Worm (Caenorhabditis elegans): ENCODE results near the gene F35G2.3.
"Not testable (repeated sequence)": the region's sequence is repeated elsewhere in the genome, so short reads cannot be mapped to it uniquely, and the experiment has no call there.

The F35G2.3 gene

DNA sequence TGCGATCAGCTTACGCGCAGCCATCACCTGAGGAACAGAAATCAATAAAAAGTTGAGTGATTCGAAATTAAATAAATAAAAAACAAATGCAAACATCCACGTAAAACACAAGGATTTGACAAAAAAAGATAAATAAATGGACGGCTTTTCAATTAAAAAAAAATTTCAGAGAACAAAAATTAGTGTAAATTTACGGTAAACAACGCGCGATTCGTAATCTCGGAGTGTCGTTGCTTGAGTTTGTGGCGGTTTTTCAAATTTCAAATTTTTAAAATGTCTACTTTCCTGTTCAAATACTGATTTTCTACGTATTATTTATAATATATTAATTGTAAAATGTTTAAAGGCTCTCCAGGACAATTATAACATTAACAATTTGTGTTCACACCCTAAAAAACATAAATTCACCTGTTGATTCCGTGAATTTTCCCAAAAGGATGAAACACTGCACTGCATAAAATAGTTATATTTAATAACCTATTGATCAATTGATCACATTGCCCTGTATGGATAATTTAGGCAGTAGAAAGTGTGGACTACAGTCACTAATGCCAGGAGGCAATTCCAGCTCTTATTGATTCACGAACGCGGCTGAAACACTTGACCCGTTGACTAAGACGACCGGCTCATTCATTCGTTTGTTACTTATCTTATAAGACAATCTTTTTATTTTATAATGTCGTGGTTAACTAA is at the start of gene F35G2.3, which contains the start of gene marb-1:
F35G2.3 (plus strand) TSS at position 643 of the 693 bp plus-strand sequence.
marb-1 (minus strand) TSS at position 27 of the 693 bp plus-strand sequence.
- no peak for TF ChIP-seq unc-62 (GFP tag; optimal IDR thresholded peaks at IDR 0.05)

ce11 chrIV:12160421-12160820 is 49.0 kb upstream of the F35G2.3 start:
- TF ChIP-seq unc-62 (GFP tag; optimal IDR thresholded peaks at IDR 0.05) = no peak

- no peak for TF ChIP-seq unc-62 (GFP tag; optimal IDR thresholded peaks at IDR 0.05)
Measured at ce11 chrIV:12162732-12163131, 46.7 kb upstream of the F35G2.3 start.

- TF ChIP-seq unc-62 (GFP tag; optimal IDR thresholded peaks at IDR 0.05) = no peak
Measured at ce11 chrIV:12165432-12166078, 43.9 kb upstream of the F35G2.3 start.

ce11 chrIV:12167944-12168343 is 41.5 kb upstream of the F35G2.3 start, which contains the start of gene F20B10.3:
TSS of gene F20B10.3 (plus strand) at chrIV:12168244.
- no peak for TF ChIP-seq unc-62 (GFP tag; optimal IDR thresholded peaks at IDR 0.05)

DNA sequence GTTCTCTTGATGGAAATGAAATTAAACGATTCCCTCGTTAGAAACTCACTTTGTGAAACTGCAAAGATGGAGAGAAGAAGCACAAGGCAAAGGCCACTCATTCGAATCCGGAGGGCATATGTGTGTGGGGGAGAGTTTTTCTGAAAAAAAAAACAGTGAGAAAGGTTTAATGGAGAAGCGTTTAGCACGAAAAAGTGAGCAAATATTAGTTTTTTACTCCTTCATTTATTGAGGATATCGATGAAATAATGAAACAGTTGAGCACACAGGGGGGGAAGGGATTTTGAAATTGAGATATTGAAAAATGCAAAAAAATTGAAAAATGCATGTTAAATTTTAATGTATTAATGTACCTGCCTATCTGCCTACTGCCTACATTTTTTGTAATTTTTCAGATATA is 31.2 kb upstream of the F35G2.3 start, which contains the start of gene nlr-1:
nlr-1 (minus strand) TSS at position 101 of the 400 bp plus-strand sequence.
- TF ChIP-seq unc-62 (GFP tag; optimal IDR thresholded peaks at IDR 0.05) = not testable (repeated sequence)

- no peak for TF ChIP-seq unc-62 (GFP tag; optimal IDR thresholded peaks at IDR 0.05)
Measured at ce11 chrIV:12192104-12192763, 17.2 kb upstream of the F35G2.3 start.

DNA sequence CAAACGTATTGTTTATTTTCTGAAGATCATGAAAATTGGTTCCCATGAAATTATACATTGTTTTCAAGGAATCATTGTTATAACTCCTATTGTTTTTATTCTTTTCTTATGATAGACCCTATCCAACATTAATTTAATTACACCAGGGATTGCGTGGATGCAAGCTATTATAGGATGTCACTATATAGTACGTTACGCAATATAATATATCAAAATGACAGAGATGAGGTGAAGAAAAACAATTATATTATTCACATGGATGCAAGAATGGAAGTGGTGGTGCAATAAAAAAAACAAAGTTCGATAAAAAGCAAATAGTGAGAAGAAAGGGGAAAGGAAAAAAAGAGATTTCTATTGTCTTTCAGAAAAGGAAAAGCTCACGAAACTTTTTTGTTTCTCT is 16.1 kb upstream of the F35G2.3 start:
- TF ChIP-seq unc-62 (GFP tag; optimal IDR thresholded peaks at IDR 0.05) = no peak

DNA sequence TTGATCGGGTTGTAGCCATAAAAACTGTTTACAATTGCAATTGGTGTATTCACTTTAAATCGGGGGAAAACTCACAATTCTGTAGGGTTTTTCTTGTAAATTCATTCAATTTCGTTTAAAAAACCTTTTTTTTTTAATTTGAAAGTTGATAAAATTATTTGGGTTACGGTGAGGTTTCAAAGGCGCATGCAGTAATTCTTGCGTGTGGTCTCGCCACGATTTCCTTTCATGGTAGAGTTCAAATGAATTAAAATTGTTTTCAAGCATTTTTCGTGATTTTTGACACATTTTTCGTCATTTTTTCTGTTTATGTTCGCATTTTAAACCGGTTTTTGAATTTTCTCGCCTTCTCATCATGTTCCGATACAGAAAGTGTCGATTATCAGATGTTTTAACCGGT is 14.8 kb upstream of the F35G2.3 start:
- TF ChIP-seq unc-62 (GFP tag; optimal IDR thresholded peaks at IDR 0.05) = no peak

- TF ChIP-seq unc-62 (GFP tag; optimal IDR thresholded peaks at IDR 0.05) = no peak
Measured at ce11 chrIV:12196608-12197007, 12.8 kb upstream of the F35G2.3 start.

- TF ChIP-seq unc-62 (GFP tag; optimal IDR thresholded peaks at IDR 0.05) = no peak
Measured at ce11 chrIV:12197679-12198078, 11.7 kb upstream of the F35G2.3 start.

DNA sequence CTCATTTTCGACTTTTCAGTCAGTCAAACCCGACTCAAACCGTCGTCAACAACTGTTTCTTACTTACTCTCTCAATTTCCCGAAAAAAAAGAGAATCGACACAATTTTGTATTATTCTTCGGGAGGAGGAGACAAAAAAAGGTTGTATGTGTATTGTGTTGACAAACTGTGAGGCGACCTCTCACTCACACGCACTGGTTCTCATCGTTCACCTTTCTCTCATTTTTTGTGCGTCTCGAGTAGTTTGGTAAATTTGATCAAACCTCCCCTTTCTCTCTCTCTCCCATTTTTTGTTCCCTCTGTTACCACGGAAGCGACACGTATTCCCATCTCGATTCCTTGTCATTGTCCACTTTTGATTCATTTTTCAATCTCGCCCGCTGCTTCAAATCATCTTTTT is 10.6 kb upstream of the F35G2.3 start:
- no peak for TF ChIP-seq unc-62 (GFP tag; optimal IDR thresholded peaks at IDR 0.05)

DNA sequence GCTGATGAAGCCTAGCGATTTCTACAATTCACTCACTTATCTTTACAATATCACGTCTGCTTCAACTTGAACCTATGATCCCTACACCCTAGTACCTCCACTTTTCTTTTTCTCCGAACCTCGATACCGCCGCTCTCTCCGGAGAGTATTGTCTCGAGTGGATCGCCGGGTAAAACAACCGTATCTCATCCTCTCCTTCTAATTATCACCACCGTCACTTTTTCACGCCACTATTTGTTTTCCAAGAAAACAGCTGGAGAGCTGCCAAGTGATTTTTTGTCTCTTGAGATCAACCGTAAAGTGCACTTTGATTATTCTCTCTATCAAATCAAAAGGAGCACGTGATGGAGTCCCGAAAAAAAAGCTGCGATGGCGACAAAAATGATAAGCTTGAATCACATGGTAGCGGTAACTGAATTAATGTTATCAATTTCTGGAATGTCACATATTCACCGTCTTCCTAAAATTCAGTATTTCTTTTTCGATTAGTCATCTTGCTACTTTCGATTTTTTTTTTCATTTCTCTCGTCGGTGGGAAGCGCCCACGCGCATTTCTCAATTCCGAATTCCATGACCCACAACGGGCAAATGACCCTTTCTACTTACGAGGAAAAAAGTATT is 9.8 kb upstream of the F35G2.3 start:
- TF ChIP-seq unc-62 (GFP tag; optimal IDR thresholded peaks at IDR 0.05) = no peak

- TF ChIP-seq unc-62 (GFP tag; optimal IDR thresholded peaks at IDR 0.05) = no peak
Measured at ce11 chrIV:12200812-12201211, 8.6 kb upstream of the F35G2.3 start.

ce11 chrIV:12202000-12202399 is 7.4 kb upstream of the F35G2.3 start:
- no peak for TF ChIP-seq unc-62 (GFP tag; optimal IDR thresholded peaks at IDR 0.05)

DNA sequence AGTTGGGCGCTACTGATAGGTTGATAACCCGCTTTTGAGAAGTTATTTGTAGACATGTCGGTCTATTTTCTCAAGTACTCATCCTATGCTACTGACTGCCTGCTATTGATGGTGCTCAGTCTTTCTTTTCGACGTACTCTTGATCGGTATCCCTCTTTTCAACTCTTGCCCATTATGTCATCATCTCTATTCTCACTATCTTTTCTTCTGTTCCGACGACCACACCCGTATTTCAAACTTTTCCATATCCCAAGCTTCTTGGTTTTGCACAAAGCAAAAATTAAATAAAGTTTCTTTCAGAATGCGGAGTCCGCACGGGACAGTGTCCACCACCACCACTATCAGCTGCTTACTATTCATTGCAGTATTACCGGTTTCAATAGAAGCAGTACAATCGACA is 6.5 kb upstream of the F35G2.3 start, which contains the start of gene F35G2.1:
F35G2.1 (plus strand) TSS at position 301 of the 400 bp plus-strand sequence.
- TF ChIP-seq unc-62 (GFP tag; optimal IDR thresholded peaks at IDR 0.05) = no peak
